Worm (Caenorhabditis elegans) whole organism, L2 larva: ENCODE data around the gene atf-4.

ENCODE experiments used
- C34F6.9 ChIP-seq: fragments of 150-350 bp; optimal IDR thresholded peaks from 2 replicates; lab custom pipeline; 2014; ENCODE audit warnings: missing biosample characterization, missing genetic modification characterization
- F13H6.1 ChIP-seq: sonication (generic microtip); optimal IDR thresholded peaks from 2 replicates; lab custom pipeline; 2016; ENCODE audit warnings: missing genetic modification characterization, missing compliant biosample characterization
- Y55F3AM.14 ChIP-seq: fragments of 200-800 bp; sonication (Bioruptor generic); optimal IDR thresholded peaks from 2 replicates; lab custom pipeline; 2018; ENCODE audit warnings: mild to moderate bottlenecking, missing genetic modification characterization, missing compliant biosample characterization
- ama-1 ChIP-seq: fragments of 150-350 bp; optimal IDR thresholded peaks from 2 replicates; lab custom pipeline; 2018; ENCODE audit warnings: inconsistent platforms
- blmp-1 ChIP-seq: sonication (generic microtip); optimal IDR thresholded peaks from 2 replicates; lab custom pipeline; 2017; ENCODE audit warnings: missing genetic modification characterization, mild to moderate bottlenecking, missing compliant biosample characterization, antibody characterized with exemption, moderate library complexity; ENCODE audit not compliant: insufficient read depth
- ceh-16 ChIP-seq: fragments of 150-350 bp; optimal IDR thresholded peaks from 2 replicates; lab custom pipeline; 2014; ENCODE audit warnings: missing biosample characterization, missing genetic modification characterization
- ceh-82 ChIP-seq: fragments of 150-350 bp; optimal IDR thresholded peaks from 2 replicates; lab custom pipeline; 2014; ENCODE audit warnings: missing biosample characterization, missing genetic modification characterization
- crh-2 ChIP-seq: sonication (generic microtip); optimal IDR thresholded peaks from 2 replicates; lab custom pipeline; 2017; ENCODE audit warnings: missing biosample characterization, missing genetic modification characterization
- dmd-4 ChIP-seq: sonication (generic microtip); optimal IDR thresholded peaks from 2 replicates; lab custom pipeline; 2017; ENCODE audit warnings: missing biosample characterization, missing genetic modification characterization
- egl-27 ChIP-seq: sonication (generic microtip); optimal IDR thresholded peaks from 3 replicates; lab custom pipeline; 2017; ENCODE audit warnings: missing biosample characterization, missing genetic modification reagents, missing genetic modification characterization
- elt-1 ChIP-seq: fragments of 150-350 bp; optimal IDR thresholded peaks from 2 replicates; lab custom pipeline; 2014; ENCODE audit warnings: missing biosample characterization, missing genetic modification characterization
- elt-3 ChIP-seq: sonication (generic microtip); optimal IDR thresholded peaks from 2 replicates; lab custom pipeline; 2017; ENCODE audit warnings: missing biosample characterization, missing genetic modification characterization
- fos-1 ChIP-seq: fragments of 150-350 bp; optimal IDR thresholded peaks from 2 replicates; lab custom pipeline; 2014; ENCODE audit warnings: missing biosample characterization, missing genetic modification characterization
- gmeb-1 ChIP-seq: fragments of 150-350 bp; optimal IDR thresholded peaks from 2 replicates; lab custom pipeline; 2014; ENCODE audit warnings: missing biosample characterization, missing genetic modification characterization
- lin-11 ChIP-seq: fragments of 150-350 bp; sonication (generic microtip); optimal IDR thresholded peaks from 2 replicates; lab custom pipeline; 2014; ENCODE audit warnings: missing biosample characterization, missing genetic modification characterization, inconsistent platforms, mixed read lengths
- lin-13 ChIP-seq: fragments of 150-350 bp; optimal IDR thresholded peaks from 2 replicates; lab custom pipeline; 2014; ENCODE audit warnings: missing biosample characterization, missing genetic modification reagents, missing genetic modification characterization
- lin-39 ChIP-seq: fragments of 150-350 bp; optimal IDR thresholded peaks from 2 replicates; lab custom pipeline; 2014; ENCODE audit warnings: missing biosample characterization, missing genetic modification reagents, missing genetic modification characterization
- lsy-2 ChIP-seq, 2 experiments: fragments of 150-350 bp in 1 of 2; sonication (generic microtip) in 1 of 2; optimal IDR thresholded peaks; 2 replicates each; lab custom pipeline; 2014 to 2017; ENCODE audit warnings: missing biosample characterization in 2 of 2, missing genetic modification characterization in 2 of 2
- mab-5 ChIP-seq: fragments of 150-350 bp; optimal IDR thresholded peaks from 2 replicates; lab custom pipeline; 2014; ENCODE audit warnings: missing biosample characterization, missing genetic modification characterization
- mdl-1 ChIP-seq, 2 experiments: fragments of 150-350 bp in 1 of 2; sonication (generic microtip) in 1 of 2; optimal IDR thresholded peaks; 2 replicates each; lab custom pipeline; 2017; ENCODE audit warnings: missing biosample characterization in 2 of 2, missing genetic modification characterization in 2 of 2
- nhr-10 ChIP-seq: sonication (generic microtip); optimal IDR thresholded peaks from 2 replicates; lab custom pipeline; 2017; ENCODE audit warnings: missing biosample characterization, missing genetic modification characterization
- nhr-11 ChIP-seq: fragments of 150-350 bp; optimal IDR thresholded peaks from 2 replicates; lab custom pipeline; 2014; ENCODE audit warnings: missing biosample characterization, missing genetic modification characterization
- nhr-12 ChIP-seq: fragments of 150-350 bp; optimal IDR thresholded peaks from 2 replicates; lab custom pipeline; 2014; ENCODE audit warnings: missing biosample characterization, missing genetic modification characterization
- nhr-129 ChIP-seq: fragments of 150-350 bp; optimal IDR thresholded peaks from 2 replicates; lab custom pipeline; 2014; ENCODE audit warnings: missing biosample characterization, missing genetic modification characterization
- nhr-21 ChIP-seq: fragments of 150-350 bp; optimal IDR thresholded peaks from 2 replicates; lab custom pipeline; 2014; ENCODE audit warnings: missing biosample characterization, missing genetic modification characterization
- nhr-23 ChIP-seq: fragments of 150-350 bp; optimal IDR thresholded peaks from 2 replicates; lab custom pipeline; 2014; ENCODE audit warnings: missing biosample characterization, missing genetic modification reagents, missing genetic modification characterization
- nhr-237 ChIP-seq: fragments of 150-350 bp; optimal IDR thresholded peaks from 2 replicates; lab custom pipeline; 2014; ENCODE audit warnings: missing biosample characterization, missing genetic modification characterization
- nhr-25 ChIP-seq: fragments of 150-350 bp; sonication (generic microtip); optimal IDR thresholded peaks from 3 replicates; lab custom pipeline; 2014; ENCODE audit warnings: missing biosample characterization, missing genetic modification characterization
- nhr-6 ChIP-seq: fragments of 150-350 bp; optimal IDR thresholded peaks from 2 replicates; lab custom pipeline; 2014; ENCODE audit warnings: missing biosample characterization, missing genetic modification characterization
- nhr-77 ChIP-seq: fragments of 150-350 bp; optimal IDR thresholded peaks from 2 replicates; lab custom pipeline; 2014; ENCODE audit warnings: missing biosample characterization, missing genetic modification characterization
- peb-1 ChIP-seq: fragments of 150-350 bp; optimal IDR thresholded peaks from 2 replicates; lab custom pipeline; 2014; ENCODE audit warnings: missing biosample characterization, missing genetic modification characterization
- sem-4 ChIP-seq: fragments of 150-350 bp; optimal IDR thresholded peaks from 2 replicates; lab custom pipeline; 2014; ENCODE audit warnings: missing biosample characterization, missing genetic modification reagents, missing genetic modification characterization
- skn-1 ChIP-seq: sonication (generic microtip); optimal IDR thresholded peaks from 2 replicates; lab custom pipeline; 2017; ENCODE audit warnings: missing biosample characterization, missing genetic modification characterization
- sma-3 ChIP-seq: sonication (generic microtip); optimal IDR thresholded peaks from 2 replicates; lab custom pipeline; 2016; ENCODE audit warnings: missing genetic modification reagents, missing genetic modification characterization, missing compliant biosample characterization
- sma-9 ChIP-seq, 2 experiments: fragments of 150-350 bp in 1 of 2; sonication (generic microtip) in 1 of 2; optimal IDR thresholded peaks; 2 replicates each; lab custom pipeline; 2014 to 2016; ENCODE audit warnings: missing genetic modification characterization in 2 of 2, mild to moderate bottlenecking in 1 of 2, missing biosample characterization in 1 of 2, missing compliant biosample characterization in 1 of 2, missing genetic modification reagents in 1 of 2, moderate library complexity in 1 of 2
- snpc-4 ChIP-seq: fragments of 150-350 bp; optimal IDR thresholded peaks from 2 replicates; lab custom pipeline; 2014; ENCODE audit warnings: missing biosample characterization, missing genetic modification characterization
- unc-39 ChIP-seq: fragments of 150-350 bp; optimal IDR thresholded peaks from 2 replicates; lab custom pipeline; 2014; ENCODE audit warnings: missing biosample characterization, missing genetic modification characterization
- unc-55 ChIP-seq: fragments of 150-350 bp; sonication (generic microtip); optimal IDR thresholded peaks from 3 replicates; lab custom pipeline; 2014; ENCODE audit warnings: missing biosample characterization, missing genetic modification reagents, missing genetic modification characterization
- unc-62 ChIP-seq: fragments of 150-350 bp; optimal IDR thresholded peaks from 2 replicates; lab custom pipeline; 2014; ENCODE audit warnings: missing biosample characterization, missing genetic modification reagents, missing genetic modification characterization
- zag-1 ChIP-seq: fragments of 150-350 bp; optimal IDR thresholded peaks from 2 replicates; lab custom pipeline; 2014; ENCODE audit warnings: missing biosample characterization, missing genetic modification characterization
- ztf-1 ChIP-seq: fragments of 200-800 bp; sonication (Bioruptor generic); conservative IDR thresholded peaks from 2 replicates; pipeline ENCODE4 v1.3.6; 2022; ENCODE audit warnings: missing genetic modification characterization, missing compliant biosample characterization
- ztf-11 ChIP-seq: sonication (generic microtip); optimal IDR thresholded peaks from 2 replicates; lab custom pipeline; 2017; ENCODE audit warnings: missing biosample characterization, missing genetic modification characterization
- ztf-4 ChIP-seq: fragments of 150-350 bp; optimal IDR thresholded peaks from 2 replicates; lab custom pipeline; 2014; ENCODE audit warnings: missing biosample characterization, missing genetic modification characterization

The atf-4 gene

DNA sequence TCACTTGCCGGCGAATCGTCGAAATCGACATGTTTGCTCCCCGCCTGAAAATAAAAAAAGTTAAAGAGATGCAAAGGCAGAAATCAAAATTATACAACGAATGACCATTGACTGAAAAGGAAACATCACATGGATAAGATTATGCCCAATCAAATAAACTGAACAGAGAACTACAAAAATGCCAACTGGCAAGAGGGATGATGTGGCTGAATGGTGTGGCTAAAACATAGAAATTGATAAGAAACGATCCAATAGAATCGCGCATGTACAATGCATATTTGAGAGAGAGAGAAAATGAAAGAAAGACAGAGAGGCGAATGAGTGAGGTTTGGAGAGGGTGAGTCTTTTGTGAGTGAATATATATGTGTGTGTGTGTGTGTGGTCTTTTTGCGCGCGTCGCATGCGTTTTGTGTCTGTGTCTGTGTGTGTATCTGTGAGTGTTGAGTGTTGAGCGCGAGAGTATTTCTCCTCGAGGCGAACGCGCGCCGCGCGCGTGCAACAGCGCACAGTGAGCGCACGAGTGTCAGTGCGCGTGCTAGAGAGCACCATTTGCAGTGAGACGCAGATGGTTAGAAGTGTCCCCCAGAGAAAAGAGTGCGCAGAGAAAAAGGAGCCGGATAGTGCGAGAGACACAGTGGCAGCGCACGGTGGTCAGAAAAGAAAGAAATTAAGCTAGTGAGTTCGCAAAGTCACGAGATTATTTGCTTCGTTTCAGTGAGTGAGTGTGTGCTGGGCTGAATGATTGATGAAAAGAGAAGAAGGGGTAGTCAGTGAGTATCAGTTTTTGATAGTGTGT lies 8.1 kb upstream of the atf-4 start, which contains the start of gene epn-1 (continued):
- TF ChIP-seq F13H6.1: peak; percentile 99
- TF ChIP-seq mab-5: peak; percentile 93

- TF ChIP-seq dmd-4 (no peak), unc-62 (no peak), fos-1 (tag; lab: Kevin White, UChicago) (peak; percentile 41), elt-3 (tag; lab: Kevin White, UChicago) (no peak), ztf-4 (no peak), sma-3 (GFP tag; lab: Kevin White, UChicago) (no peak), ama-1 (lab: Kevin White, UChicago) (peak; percentile 21), peb-1 (tag; lab: Kevin White, UChicago) (no peak), ceh-82 (tag; lab: Kevin White, UChicago) (no peak), sma-9 (GFP tag; optimal IDR thresholded peaks at IDR 0.05; lab: Kevin White, UChicago) (peak; percentile 49), sma-9 (tag; optimal IDR thresholded peaks at IDR 0.05; lab: Kevin White, UChicago) (no peak), Y55F3AM.14 (no peak), nhr-11 (no peak), skn-1 (tag; lab: Kevin White, UChicago) (no peak), F13H6.1 (peak; percentile 10), elt-1 (tag; lab: Kevin White, UChicago) (no peak), ceh-16 (tag; lab: Kevin White, UChicago) (no peak), lin-13 (GFP tag; lab: Kevin White, UChicago) (no peak), C34F6.9 (tag; lab: Kevin White, UChicago) (no peak), nhr-10 (tag; lab: Kevin White, UChicago) (no peak), nhr-129 (tag; lab: Kevin White, UChicago) (peak; percentile 1), crh-2 (tag; lab: Kevin White, UChicago) (peak; percentile 54), ztf-11 (tag; lab: Kevin White, UChicago) (no peak), mdl-1 (tag; optimal IDR thresholded peaks at IDR 0.05; lab: Kevin White, UChicago) (no peak), nhr-12 (tag; lab: Kevin White, UChicago) (no peak), unc-55 (no peak)
Measured at ce11 chrX:14816717-14817116, 6.1 kb upstream of the atf-4 start.

ce11 chrX:14815412-14815811 lies 4.8 kb upstream of the atf-4 start:
- TF ChIP-seq C34F6.9 (tag; lab: Kevin White, UChicago) (peak; percentile 9), unc-39 (tag; lab: Kevin White, UChicago) (no peak), lin-39 (tag; lab: Kevin White, UChicago) (no peak), nhr-25 (tag; lab: Kevin White, UChicago) (peak; percentile 0), lsy-2 (tag; optimal IDR thresholded peaks at IDR 0.05; lab: Kevin White, UChicago) (no peak), mdl-1 (tag; optimal IDR thresholded peaks at IDR 0.05; lab: Kevin White, UChicago) (no peak), lin-11 (tag; lab: Kevin White, UChicago) (no peak), unc-55 (peak; percentile 5), ztf-11 (tag; lab: Kevin White, UChicago) (no peak), ama-1 (lab: Kevin White, UChicago) (no peak), nhr-237 (no peak), peb-1 (tag; lab: Kevin White, UChicago) (no peak), sem-4 (tag; lab: Kevin White, UChicago) (no peak), gmeb-1 (tag; lab: Kevin White, UChicago) (peak; percentile 1), nhr-21 (tag; lab: Kevin White, UChicago) (peak; percentile 25), sma-9 (GFP tag; optimal IDR thresholded peaks at IDR 0.05; lab: Kevin White, UChicago) (peak; percentile 39), sma-9 (tag; optimal IDR thresholded peaks at IDR 0.05; lab: Kevin White, UChicago) (no peak)

DNA sequence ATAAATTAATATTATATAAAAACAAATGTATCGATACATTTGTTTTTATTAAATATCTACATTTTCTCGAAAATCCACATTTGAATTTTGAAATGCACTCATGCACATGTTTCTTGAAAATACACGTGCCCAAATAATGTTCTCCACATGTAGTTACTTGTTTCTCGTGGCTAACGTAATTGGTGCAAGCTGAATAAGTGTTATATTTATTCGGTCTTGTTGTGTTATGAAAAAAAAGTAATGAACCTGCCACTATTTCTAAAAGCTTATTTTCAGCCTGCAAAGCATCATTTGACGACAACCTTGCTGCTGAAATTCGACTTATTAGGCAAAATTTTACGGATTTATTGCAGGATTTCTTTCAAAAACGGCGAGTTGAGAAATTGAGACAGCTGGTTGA lies 2.8 kb upstream of the atf-4 start:
- TF ChIP-seq egl-27 (tag; lab: Kevin White, UChicago) (peak; percentile 66), ama-1 (lab: Kevin White, UChicago) (no peak), nhr-25 (tag; lab: Kevin White, UChicago) (peak; percentile 72), fos-1 (tag; lab: Kevin White, UChicago) (peak; percentile 58), lin-39 (tag; lab: Kevin White, UChicago) (no peak), lsy-2 (tag; optimal IDR thresholded peaks at IDR 0.05; lab: Kevin White, UChicago) (peak; percentile 57 to 81), nhr-21 (tag; lab: Kevin White, UChicago) (peak; percentile 83), ztf-1 (GFP tag; lab: Robert Waterston, UW) (no peak), nhr-6 (tag; lab: Kevin White, UChicago) (peak; percentile 87), lin-11 (tag; lab: Kevin White, UChicago) (no peak), skn-1 (tag; lab: Kevin White, UChicago) (no peak), dmd-4 (peak; percentile 19), unc-62 (no peak), C34F6.9 (tag; lab: Kevin White, UChicago) (peak; percentile 95), nhr-77 (tag; lab: Kevin White, UChicago) (no peak), zag-1 (tag; lab: Kevin White, UChicago) (peak; percentile 11), Y55F3AM.14 (no peak), snpc-4 (tag; lab: Kevin White, UChicago) (peak; percentile 64), ceh-16 (tag; lab: Kevin White, UChicago) (no peak), ztf-11 (tag; lab: Kevin White, UChicago) (no peak), ztf-4 (peak; percentile 67), ceh-82 (tag; lab: Kevin White, UChicago) (no peak), crh-2 (tag; lab: Kevin White, UChicago) (peak; percentile 87), nhr-129 (tag; lab: Kevin White, UChicago) (peak; percentile 90), nhr-23 (tag; lab: Kevin White, UChicago) (no peak), blmp-1 (peak; percentile 48), gmeb-1 (tag; lab: Kevin White, UChicago) (peak; percentile 84)
